Fruit fly (Drosophila melanogaster): ENCODE measurements around the gene Pxd.

Gene Pxd

dm6 chr3R:17008018-17008674 is 6.2 kb upstream of the Pxd start, which contains the start of gene CG8907:
TSS of gene CG8907 (plus strand) at chr3R:17008269.
- TF ChIP-seq CG34406 (GFP tag; optimal IDR thresholded peaks at IDR 0.05) (no peak), Eip78C (GFP tag) (peak; percentile 49), svp (GFP tag) (peak; percentile 94), vri (GFP tag; optimal IDR thresholded peaks at IDR 0.05) (peak; percentile 93), dsx (GFP tag; optimal IDR thresholded peaks at IDR 0.05; ENCODE audit: poor library complexity, severe bottlenecking) (no peak)

- peak; percentile 53 for TF ChIP-seq vri (GFP tag; optimal IDR thresholded peaks at IDR 0.05)
- no peak for TF ChIP-seq Eip93F (GFP tag; optimal IDR thresholded peaks at IDR 0.05)
- no peak for TF ChIP-seq CG10669 (GFP tag; optimal IDR thresholded peaks at IDR 0.05)
- TF ChIP-seq Eip75B (GFP tag; optimal IDR thresholded peaks at IDR 0.05) = no peak
- TF ChIP-seq Ets96B (tag; optimal IDR thresholded peaks at IDR 0.05) = no peak
Observed at dm6 chr3R:17008675-17009022, 5.7 kb upstream of the Pxd start.

- no peak for TF ChIP-seq Blimp-1 (GFP tag; optimal IDR thresholded peaks at IDR 0.05)
- no peak for TF ChIP-seq CG6854 (GFP tag; optimal IDR thresholded peaks at IDR 0.05)
- no peak for TF ChIP-seq svp (GFP tag)
- no peak for TF ChIP-seq CG8119 (GFP tag; IDR thresholded peaks at IDR 0.05)
- TF ChIP-seq topi (GFP tag; optimal IDR thresholded peaks at IDR 0.05) = no peak
- TF ChIP-seq CG9139 (GFP tag; optimal IDR thresholded peaks at IDR 0.05) = no peak
- TF ChIP-seq CG1621 (tag; optimal IDR thresholded peaks at IDR 0.05) = no peak
- TF ChIP-seq CG6792 (GFP tag; optimal IDR thresholded peaks at IDR 0.05) = no peak
- TF ChIP-seq lz (GFP tag; optimal IDR thresholded peaks at IDR 0.05) = no peak
- TF ChIP-seq CG6276 (GFP tag; optimal IDR thresholded peaks at IDR 0.05) = no peak
- TF ChIP-seq Gug (GFP tag; IDR thresholded peaks at IDR 0.05) = no peak
- TF ChIP-seq CG32006 (GFP tag; optimal IDR thresholded peaks at IDR 0.05) = no peak
- no peak for TF ChIP-seq spab (GFP tag; optimal IDR thresholded peaks at IDR 0.05)
- TF ChIP-seq CG16779 (tag; optimal IDR thresholded peaks at IDR 0.05) = no peak
Observed at dm6 chr3R:17016193-17016592, 1.8 kb downstream of the Pxd start.

- TF ChIP-seq CG16779 (tag; optimal IDR thresholded peaks at IDR 0.05) (peak; percentile 3), acj6 (GFP tag; optimal IDR thresholded peaks at IDR 0.05) (no peak), CG15336 (GFP tag; IDR thresholded peaks at IDR 0.05) (no peak), achi (GFP tag; optimal IDR thresholded peaks at IDR 0.05) (peak; percentile 31), cyc (GFP tag; optimal IDR thresholded peaks at IDR 0.05) (no peak), salr (GFP tag; optimal IDR thresholded peaks at IDR 0.05) (peak in 1 of 2 experiments; percentile 13), dac (GFP tag; optimal IDR thresholded peaks at IDR 0.05) (no peak), fkh (GFP tag; optimal IDR thresholded peaks at IDR 0.05) (no peak), fd85E (GFP tag; optimal IDR thresholded peaks at IDR 0.05) (no peak), ss (GFP tag; optimal IDR thresholded peaks at IDR 0.05) (peak; percentile 55 to 59), CG6808 (GFP tag; optimal IDR thresholded peaks at IDR 0.05) (peak; percentile 63), Ets21C (GFP tag; optimal IDR thresholded peaks at IDR 0.05) (no peak), Hr4 (GFP tag; optimal IDR thresholded peaks at IDR 0.05) (peak; percentile 22), CG31627 (GFP tag; optimal IDR thresholded peaks at IDR 0.05) (no peak), CG8319 (GFP tag; optimal IDR thresholded peaks at IDR 0.05) (no peak), topi (GFP tag; optimal IDR thresholded peaks at IDR 0.05) (no peak), Hr38 (GFP tag; optimal IDR thresholded peaks at IDR 0.05) (no peak), CG10631 (GFP tag; optimal IDR thresholded peaks at IDR 0.05) (peak; percentile 31), CG9139 (GFP tag; optimal IDR thresholded peaks at IDR 0.05) (peak; percentile 56), Sox102F (GFP tag; optimal IDR thresholded peaks at IDR 0.05) (no peak), dsx (GFP tag; optimal IDR thresholded peaks at IDR 0.05; ENCODE audit: poor library complexity, severe bottlenecking) (peak; percentile 57), esn (GFP tag; optimal IDR thresholded peaks at IDR 0.05) (no peak), svp (GFP tag) (peak; percentile 97), CG3919 (GFP tag; optimal IDR thresholded peaks at IDR 0.05) (no peak), Ets96B (tag; optimal IDR thresholded peaks at IDR 0.05) (peak; percentile 48), Gug (GFP tag; IDR thresholded peaks at IDR 0.05) (no peak), OdsH (GFP tag; optimal IDR thresholded peaks at IDR 0.05) (peak; percentile 8), CG10669 (GFP tag; optimal IDR thresholded peaks at IDR 0.05) (peak; percentile 42), spab (GFP tag; optimal IDR thresholded peaks at IDR 0.05) (peak; percentile 21), net (GFP tag; optimal IDR thresholded peaks at IDR 0.05) (peak; percentile 30), CG3032 (tag; optimal IDR thresholded peaks at IDR 0.05) (peak; percentile 24)
Observed at dm6 chr3R:17018902-17019527, 4.6 kb downstream of the Pxd start.
